Worm (Caenorhabditis elegans) whole organism, L4 larva: Measurements from ENCODE around the gene T10F2.5.

Experiments
- D1046.2 ChIP-seq: fragments of 200-800 bp; sonication (Bioruptor generic); IDR thresholded peaks from 2 replicates; pipeline ENCODE4 v1.3.6; 2022; ENCODE audit warnings: missing genetic modification characterization, missing compliant biosample characterization
- F10B5.3 ChIP-seq: sonication (generic microtip); optimal IDR thresholded peaks from 2 replicates; lab custom pipeline; 2016; ENCODE audit warnings: mild to moderate bottlenecking, missing genetic modification characterization, missing compliant biosample characterization
- F44E2.7 ChIP-seq: fragments of 200-800 bp; sonication (Bioruptor generic); IDR thresholded peaks from 2 replicates; pipeline ENCODE4 v2.1.2; 2022; ENCODE audit warnings: missing genetic modification characterization, missing compliant biosample characterization
- T26A8.4 ChIP-seq: fragments of 200-800 bp; sonication (Bioruptor generic); IDR thresholded peaks from 2 replicates; pipeline ENCODE4 v1.3.6; 2022; ENCODE audit warnings: missing genetic modification characterization, missing compliant biosample characterization
- Y105C5A.15 ChIP-seq: fragments of 200-800 bp; sonication (Bioruptor generic); IDR thresholded peaks from 2 replicates; pipeline ENCODE4 v1.3.6; 2022; ENCODE audit warnings: missing genetic modification characterization, missing compliant biosample characterization
- Y75B8A.6 ChIP-seq: fragments of 200-800 bp; sonication (Bioruptor generic); IDR thresholded peaks from 2 replicates; pipeline ENCODE4 v1.3.6; 2022; ENCODE audit warnings: missing genetic modification reagents, missing genetic modification characterization, missing compliant biosample characterization
- ZK337.2 ChIP-seq: fragments of 200-800 bp; sonication (Bioruptor generic); IDR thresholded peaks from 2 replicates; pipeline ENCODE4 v1.3.6; 2022; ENCODE audit warnings: missing genetic modification reagents, missing genetic modification characterization, missing compliant biosample characterization
- ZK546.5 ChIP-seq, 2 experiments: sonication (generic microtip); optimal IDR thresholded peaks; 2 replicates each; lab custom pipeline; 2017; ENCODE audit warnings: missing biosample characterization in 2 of 2, missing genetic modification characterization in 2 of 2
- ceh-28 ChIP-seq: fragments of 150-350 bp; optimal IDR thresholded peaks from 2 replicates; lab custom pipeline; 2014; ENCODE audit warnings: missing biosample characterization, missing genetic modification reagents, missing genetic modification characterization
- ceh-32 ChIP-seq: sonication (generic microtip); optimal IDR thresholded peaks from 2 replicates; lab custom pipeline; 2016; ENCODE audit warnings: mild to moderate bottlenecking, missing genetic modification characterization, missing compliant biosample characterization; ENCODE audit not compliant: poor library complexity
- ceh-82 ChIP-seq: sonication (generic microtip); optimal IDR thresholded peaks from 2 replicates; lab custom pipeline; 2017; ENCODE audit warnings: missing biosample characterization, missing genetic modification characterization
- ces-1 ChIP-seq: fragments of 150-350 bp; sonication (generic microtip); optimal IDR thresholded peaks from 4 replicates; lab custom pipeline; 2014; ENCODE audit warnings: missing biosample characterization, missing genetic modification reagents, missing genetic modification characterization
- cey-2 ChIP-seq: sonication (generic microtip); optimal IDR thresholded peaks from 3 replicates; lab custom pipeline; 2017; ENCODE audit warnings: missing genetic modification characterization, mild to moderate bottlenecking, missing compliant biosample characterization, antibody characterized with exemption, borderline replicate concordance; ENCODE audit not compliant: insufficient read depth
- ctbp-1 ChIP-seq: fragments of 200-800 bp; sonication (Bioruptor generic); IDR thresholded peaks from 2 replicates; pipeline ENCODE4 v1.3.6; 2022; ENCODE audit warnings: missing genetic modification reagents, missing genetic modification characterization, missing compliant biosample characterization
- daf-8 ChIP-seq: fragments of 200-800 bp; sonication (Bioruptor generic); IDR thresholded peaks from 2 replicates; pipeline ENCODE4 v1.3.6; 2022; ENCODE audit warnings: missing genetic modification characterization, missing compliant biosample characterization
- dmd-6 ChIP-seq: fragments of 200-800 bp; sonication (Bioruptor generic); IDR thresholded peaks from 2 replicates; pipeline ENCODE4 v1.3.6; 2022; ENCODE audit warnings: missing genetic modification reagents, missing genetic modification characterization, missing compliant biosample characterization
- dmd-9 ChIP-seq: fragments of 200-800 bp; sonication (Bioruptor generic); IDR thresholded peaks from 2 replicates; pipeline ENCODE4 v1.3.6; 2022; ENCODE audit warnings: missing genetic modification reagents, missing genetic modification characterization, missing compliant biosample characterization
- dve-1 ChIP-seq: sonication (generic microtip); optimal IDR thresholded peaks from 2 replicates; lab custom pipeline; 2017; ENCODE audit warnings: antibody characterized with exemption, mild to moderate bottlenecking, missing genetic modification characterization, missing compliant biosample characterization; ENCODE audit not compliant: insufficient read depth
- egl-27 ChIP-seq: sonication (generic microtip); optimal IDR thresholded peaks from 3 replicates; lab custom pipeline; 2017; ENCODE audit warnings: missing biosample characterization, missing genetic modification reagents, missing genetic modification characterization
- egl-43 ChIP-seq: fragments of 200-800 bp; sonication (Bioruptor generic); IDR thresholded peaks from 2 replicates; pipeline ENCODE4 v1.3.6; 2022; ENCODE audit warnings: missing genetic modification reagents, missing genetic modification characterization, missing compliant biosample characterization
- fos-1 ChIP-seq: fragments of 150-350 bp; optimal IDR thresholded peaks from 2 replicates; lab custom pipeline; 2014; ENCODE audit warnings: missing biosample characterization, missing genetic modification characterization
- hif-1 ChIP-seq, 2 experiments: sonication (generic microtip); optimal IDR thresholded peaks; 2 replicates each; lab custom pipeline; 2016 to 2017; ENCODE audit warnings: missing compliant biosample characterization in 2 of 2, missing genetic modification characterization in 2 of 2, missing genetic modification reagents in 2 of 2, missing genotype in 2 of 2, mild to moderate bottlenecking in 1 of 2
- hlh-11 ChIP-seq: fragments of 200-800 bp; sonication (Bioruptor generic); optimal IDR thresholded peaks from 2 replicates; lab custom pipeline; 2018; ENCODE audit warnings: mild to moderate bottlenecking, missing genetic modification characterization, missing compliant biosample characterization
- hlh-30 ChIP-seq: sonication (generic microtip); optimal IDR thresholded peaks from 2 replicates; lab custom pipeline; 2017; ENCODE audit warnings: antibody characterized with exemption, mild to moderate bottlenecking, missing genetic modification characterization, missing compliant biosample characterization; ENCODE audit not compliant: insufficient read depth
- lin-1 ChIP-seq: fragments of 200-800 bp; sonication (Bioruptor generic); IDR thresholded peaks from 2 replicates; pipeline ENCODE4 v1.3.6; 2022; ENCODE audit warnings: missing genetic modification reagents, missing genetic modification characterization, missing compliant biosample characterization
- lin-13 ChIP-seq: fragments of 150-350 bp; optimal IDR thresholded peaks from 2 replicates; lab custom pipeline; 2014; ENCODE audit warnings: missing biosample characterization, missing genetic modification reagents, missing genetic modification characterization
- lin-15B ChIP-seq: fragments of 150-350 bp; sonication (generic microtip); optimal IDR thresholded peaks from 3 replicates; lab custom pipeline; 2014; ENCODE audit warnings: missing biosample characterization, missing genetic modification characterization
- lin-39 ChIP-seq: fragments of 150-350 bp; optimal IDR thresholded peaks from 2 replicates; lab custom pipeline; 2014; ENCODE audit warnings: missing biosample characterization, missing genetic modification reagents, missing genetic modification characterization
- lsy-2 ChIP-seq, 2 experiments: fragments of 150-350 bp in 1 of 2; sonication (generic microtip) in 1 of 2; optimal IDR thresholded peaks; 2 replicates each; lab custom pipeline; 2014 to 2017; ENCODE audit warnings: missing biosample characterization in 2 of 2, missing genetic modification characterization in 2 of 2
- mdt-29 ChIP-seq: fragments of 200-800 bp; sonication (Bioruptor generic); IDR thresholded peaks from 2 replicates; pipeline ENCODE4 v1.3.6; 2022; ENCODE audit warnings: missing genetic modification reagents, missing genetic modification characterization, missing compliant biosample characterization
- mep-1 ChIP-seq: fragments of 150-350 bp; sonication (generic microtip); optimal IDR thresholded peaks from 3 replicates; lab custom pipeline; 2014; ENCODE audit warnings: missing biosample characterization, missing genetic modification characterization
- mxl-3 ChIP-seq: fragments of 200-800 bp; sonication (Bioruptor generic); optimal IDR thresholded peaks from 2 replicates; lab custom pipeline; 2018; ENCODE audit warnings: mild to moderate bottlenecking, missing genetic modification characterization, missing compliant biosample characterization
- nhr-102 ChIP-seq: sonication (generic microtip); optimal IDR thresholded peaks from 2 replicates; lab custom pipeline; 2016; ENCODE audit warnings: mild to moderate bottlenecking, missing genetic modification characterization, moderate library complexity, missing compliant biosample characterization
- nhr-6 ChIP-seq: fragments of 150-350 bp; optimal IDR thresholded peaks from 2 replicates; lab custom pipeline; 2014; ENCODE audit warnings: missing biosample characterization, missing genetic modification characterization
- nhr-77 ChIP-seq: fragments of 150-350 bp; optimal IDR thresholded peaks from 2 replicates; lab custom pipeline; 2014; ENCODE audit warnings: missing biosample characterization, missing genetic modification characterization
- pha-4 ChIP-seq, 2 experiments: fragments of 150-350 bp in 1 of 2; fragments of 200-800 bp in 1 of 2; sonication (Bioruptor generic) in 1 of 2; IDR thresholded peaks in 1 of 2; optimal IDR thresholded peaks in 1 of 2; 2 replicates each; pipeline versions ENCODE4 v1.3.6 to Lab custom; 2014 to 2022; ENCODE audit warnings: missing genetic modification characterization in 2 of 2, missing genetic modification reagents in 2 of 2, missing biosample characterization in 1 of 2, missing compliant biosample characterization in 1 of 2
- php-3 ChIP-seq: fragments of 200-800 bp; sonication (Bioruptor generic); IDR thresholded peaks from 2 replicates; pipeline ENCODE4 v1.3.6; 2022; ENCODE audit warnings: missing genetic modification reagents, missing genetic modification characterization, missing compliant biosample characterization
- pqm-1 ChIP-seq: sonication (generic microtip); optimal IDR thresholded peaks from 2 replicates; lab custom pipeline; 2017; ENCODE audit warnings: missing biosample characterization, missing genetic modification characterization
- saeg-2 ChIP-seq: fragments of 200-800 bp; sonication (Bioruptor generic); IDR thresholded peaks from 2 replicates; pipeline ENCODE4 v1.3.6; 2022; ENCODE audit warnings: missing genetic modification reagents, missing genetic modification characterization, missing compliant biosample characterization
- snpc-1.2 ChIP-seq: fragments of 200-800 bp; sonication (Bioruptor generic); IDR thresholded peaks from 2 replicates; pipeline ENCODE4 v1.3.6; 2022; ENCODE audit warnings: missing genetic modification reagents, missing genetic modification characterization, missing compliant biosample characterization
- spr-1 ChIP-seq: sonication (generic microtip); optimal IDR thresholded peaks from 2 replicates; lab custom pipeline; 2016; ENCODE audit warnings: mild to moderate bottlenecking, missing genetic modification characterization, missing compliant biosample characterization
- tra-1 ChIP-seq: fragments of 200-800 bp; sonication (Bioruptor generic); IDR thresholded peaks from 2 replicates; pipeline ENCODE4 v1.3.6; 2022; ENCODE audit warnings: missing genetic modification reagents, missing genetic modification characterization, missing compliant biosample characterization
- unc-130 ChIP-seq: sonication (generic microtip); optimal IDR thresholded peaks from 2 replicates; lab custom pipeline; 2016; ENCODE audit warnings: missing genetic modification reagents, missing genetic modification characterization, missing compliant biosample characterization
- vab-7 ChIP-seq: fragments of 200-800 bp; sonication (Bioruptor generic); IDR thresholded peaks from 2 replicates; pipeline ENCODE4 v1.3.6; 2022; ENCODE audit warnings: missing genetic modification reagents, missing genetic modification characterization, missing compliant biosample characterization
- zag-1 ChIP-seq: fragments of 150-350 bp; optimal IDR thresholded peaks from 2 replicates; lab custom pipeline; 2014; ENCODE audit warnings: missing biosample characterization, missing genetic modification characterization
- zfp-2 ChIP-seq: sonication (generic microtip); optimal IDR thresholded peaks from 2 replicates; lab custom pipeline; 2016; ENCODE audit warnings: mild to moderate bottlenecking, missing genetic modification characterization, missing compliant biosample characterization
- zip-2 ChIP-seq: fragments of 150-350 bp; optimal IDR thresholded peaks from 2 replicates; lab custom pipeline; 2014; ENCODE audit warnings: missing biosample characterization, missing genetic modification characterization
- ztf-11 ChIP-seq: fragments of 150-350 bp; optimal IDR thresholded peaks from 2 replicates; lab custom pipeline; 2014; ENCODE audit warnings: missing biosample characterization, missing genetic modification characterization

T10F2.5 gene

ce11 chrIII:5201267-5201666 is 41.9 kb upstream of the T10F2.5 start (continued):
- no peak for TF ChIP-seq mxl-3
- no peak for TF ChIP-seq Y105C5A.15 (GFP tag; lab: Robert Waterston, UW)
- peak; percentile 79 for TF ChIP-seq nhr-102 (tag; lab: Kevin White, UChicago)
- TF ChIP-seq spr-1 (tag; lab: Kevin White, UChicago) = no peak
- TF ChIP-seq egl-27 (tag; lab: Kevin White, UChicago) = no peak
- no peak for TF ChIP-seq F44E2.7 (GFP tag; lab: Robert Waterston, UW)
- peak; percentile 82 for TF ChIP-seq pqm-1 (tag; lab: Kevin White, UChicago)
- TF ChIP-seq lin-39 (tag; lab: Kevin White, UChicago) = no peak
- TF ChIP-seq ceh-82 = no peak
- TF ChIP-seq dmd-6 (GFP tag; lab: Robert Waterston, UW) = peak; percentile 93
- TF ChIP-seq hlh-30 (tag; lab: Kevin White, UChicago) = peak; percentile 62
- no peak for TF ChIP-seq ces-1 (GFP tag; lab: Kevin White, UChicago)
- no peak for TF ChIP-seq mdt-29 (GFP tag; lab: Robert Waterston, UW)
- no peak for TF ChIP-seq ceh-32 (tag; lab: Kevin White, UChicago)
- TF ChIP-seq lsy-2 (tag; optimal IDR thresholded peaks at IDR 0.05; lab: Kevin White, UChicago) = peak in 1 of 2 experiments; percentile 58
- TF ChIP-seq T26A8.4 (GFP tag; lab: Robert Waterston, UW) = 0 out of 2 replicates have a peak, but pooled peaks have one; percentile 23
- no peak for TF ChIP-seq snpc-1.2 (GFP tag; lab: Robert Waterston, UW)
- TF ChIP-seq lin-1 (GFP tag; lab: Robert Waterston, UW) = peak; percentile 59
- TF ChIP-seq ctbp-1 (GFP tag; lab: Robert Waterston, UW) = no peak
- peak; percentile 86 for TF ChIP-seq hlh-11 (tag; lab: Kevin White, UChicago)
- TF ChIP-seq zfp-2 (tag; lab: Kevin White, UChicago) = no peak
- peak; percentile 97 for TF ChIP-seq dve-1 (tag; lab: Kevin White, UChicago)
- TF ChIP-seq egl-43 (GFP tag; lab: Robert Waterston, UW) = no peak
- TF ChIP-seq tra-1 = peak; percentile 88
- no peak; the same call in 1 of the 2 replicates for TF ChIP-seq pha-4 (GFP tag; IDR thresholded peaks at IDR 0.05; lab: Robert Waterston, UW)
- no peak for TF ChIP-seq pha-4 (tag; optimal IDR thresholded peaks at IDR 0.05; lab: Kevin White, UChicago)
- TF ChIP-seq saeg-2 (GFP tag; lab: Robert Waterston, UW) = no peak
- TF ChIP-seq vab-7 (GFP tag; lab: Robert Waterston, UW) = no peak
- TF ChIP-seq hif-1 (tag; optimal IDR thresholded peaks at IDR 0.05; lab: Kevin White, UChicago) = peak in 1 of 2 experiments; percentile 47
- no peak for TF ChIP-seq nhr-6 (tag; lab: Kevin White, UChicago)
- no peak for TF ChIP-seq ZK337.2 (GFP tag; lab: Robert Waterston, UW)
- no peak for TF ChIP-seq Y75B8A.6 (GFP tag; lab: Robert Waterston, UW)
- no peak for TF ChIP-seq ztf-11 (tag; lab: Kevin White, UChicago)
- no peak for TF ChIP-seq D1046.2 (GFP tag; lab: Robert Waterston, UW)
- peak; percentile 97 for TF ChIP-seq nhr-77 (tag; lab: Kevin White, UChicago)
- TF ChIP-seq F10B5.3 (tag; lab: Kevin White, UChicago) = no peak
- TF ChIP-seq, all 104 proteins: peak for 24

- no peak for TF ChIP-seq ceh-28 (tag; lab: Kevin White, UChicago)
- TF ChIP-seq daf-8 (GFP tag; lab: Robert Waterston, UW) = no peak
- no peak for TF ChIP-seq vab-7 (GFP tag; lab: Robert Waterston, UW)
- TF ChIP-seq unc-130 (GFP tag; lab: Kevin White, UChicago) = no peak
- TF ChIP-seq zip-2 (tag; lab: Kevin White, UChicago) = no peak
- no peak for TF ChIP-seq fos-1
- no peak for TF ChIP-seq ZK546.5 (tag; optimal IDR thresholded peaks at IDR 0.05; lab: Kevin White, UChicago)
- TF ChIP-seq F10B5.3 (tag; lab: Kevin White, UChicago) = no peak
- no peak for TF ChIP-seq nhr-102 (tag; lab: Kevin White, UChicago)
- no peak for TF ChIP-seq lin-1 (GFP tag; lab: Robert Waterston, UW)
- TF ChIP-seq cey-2 = no peak
- TF ChIP-seq lin-13 (GFP tag; lab: Kevin White, UChicago) = no peak
- no peak for TF ChIP-seq dmd-9
- no peak for TF ChIP-seq ztf-11 (tag; lab: Kevin White, UChicago)
- peak; percentile 8 for TF ChIP-seq mep-1 (tag; lab: Kevin White, UChicago)
- TF ChIP-seq php-3 (GFP tag; lab: Robert Waterston, UW) = no peak
- no peak for TF ChIP-seq zag-1
- TF ChIP-seq lin-15B (tag; lab: Kevin White, UChicago) = no peak
- peak; percentile 34; the same call in 1 of the 2 replicates for TF ChIP-seq dmd-6 (GFP tag; lab: Robert Waterston, UW)
- peak; percentile 75 for TF ChIP-seq pqm-1 (tag; lab: Kevin White, UChicago)
Measured at ce11 chrIII:5200349-5200748, 40.9 kb upstream of the T10F2.5 start.
